Worm (Caenorhabditis elegans): ENCODE data around the gene clec-40.

DNA sequence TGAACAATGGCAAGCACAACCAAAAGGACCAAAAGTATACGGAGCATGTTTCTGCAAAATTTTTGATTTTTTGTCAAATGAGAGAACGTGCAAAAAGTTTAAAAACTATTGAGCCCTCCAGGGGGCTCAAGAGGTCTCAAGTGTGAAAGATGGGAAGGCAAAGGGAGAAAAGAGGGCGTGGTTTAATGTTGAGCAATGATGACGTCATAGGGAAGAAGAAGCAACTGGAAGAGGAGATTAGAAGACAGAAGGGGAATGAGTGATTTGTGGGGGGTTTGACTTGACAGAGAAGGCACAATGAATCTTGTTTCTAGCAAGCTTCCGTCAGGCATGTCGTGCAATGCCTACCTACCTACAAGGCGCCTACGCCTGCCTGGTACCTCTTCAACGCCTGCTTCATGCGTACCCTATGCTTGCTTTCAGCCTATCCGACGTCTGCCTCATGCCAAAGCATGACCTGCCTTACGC is 19.6 kb downstream of the clec-40 start, which contains the start of gene T20B3.14:
- no peak for TF ChIP-seq zag-1 (tag; optimal IDR thresholded peaks at IDR 0.05)
- TF ChIP-seq sem-4 (tag; optimal IDR thresholded peaks at IDR 0.05): no peak
- TF ChIP-seq mdl-1 (tag; optimal IDR thresholded peaks at IDR 0.05): no peak
- no peak for TF ChIP-seq ama-1 (optimal IDR thresholded peaks at IDR 0.05)
- TF ChIP-seq nhr-77 (tag; optimal IDR thresholded peaks at IDR 0.05): no peak
- TF ChIP-seq unc-62 (GFP tag; optimal IDR thresholded peaks at IDR 0.05): no peak
- TF ChIP-seq lin-39 (tag; optimal IDR thresholded peaks at IDR 0.05): no peak
- no peak for TF ChIP-seq nhr-25 (tag; optimal IDR thresholded peaks at IDR 0.05)
- no peak for TF ChIP-seq sma-9 (GFP tag; optimal IDR thresholded peaks at IDR 0.05)
- no peak for TF ChIP-seq sma-9 (tag; optimal IDR thresholded peaks at IDR 0.05)
